Fruit fly (Drosophila melanogaster): ENCODE results near the gene CG18788.

Gene CG18788

DNA sequence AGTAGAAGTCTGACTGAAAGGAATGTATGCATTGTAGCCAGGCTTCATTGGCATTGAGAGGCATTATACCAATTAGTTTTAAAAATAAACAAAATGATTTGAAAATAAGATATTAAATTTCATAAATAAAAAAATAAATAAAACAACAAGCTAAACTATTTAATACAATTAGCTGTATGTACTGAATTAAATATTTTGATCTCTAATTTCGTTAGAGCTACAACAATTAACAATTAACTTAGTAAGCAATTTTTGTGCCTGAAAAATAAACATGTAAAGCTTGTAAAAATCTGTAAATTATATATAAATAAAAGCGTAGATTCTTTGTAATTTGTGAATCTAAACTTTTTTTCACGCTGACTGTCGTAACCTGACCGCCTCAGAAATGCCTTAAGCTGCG is 26.1 kb upstream of the CG18788 start, which contains the start of gene Rh5:
Gene Rh5 (plus strand): TSS at position 301 of the 400 bp plus-strand sequence.
- TF ChIP-seq ey (GFP tag; optimal IDR thresholded peaks at IDR 0.05): no peak
- TF ChIP-seq dsf (GFP tag; optimal IDR thresholded peaks at IDR 0.05; ENCODE audit: borderline replicate concordance): no peak
- TF ChIP-seq Dfd (GFP tag; optimal IDR thresholded peaks at IDR 0.05): no peak
- no peak for TF ChIP-seq tai (GFP tag; optimal IDR thresholded peaks at IDR 0.05)
- no peak for TF ChIP-seq psq (GFP tag; optimal IDR thresholded peaks at IDR 0.05)
- TF ChIP-seq pan (optimal IDR thresholded peaks at IDR 0.05): no peak
- TF ChIP-seq OdsH (GFP tag; optimal IDR thresholded peaks at IDR 0.05): no peak
- no peak for TF ChIP-seq fru (GFP tag; optimal IDR thresholded peaks at IDR 0.05)
- no peak for TF ChIP-seq CrebA (GFP tag; optimal IDR thresholded peaks at IDR 0.05; ENCODE audit: borderline replicate concordance)
- TF ChIP-seq jim (GFP tag; optimal IDR thresholded peaks at IDR 0.05): no peak
- TF ChIP-seq rgr (GFP tag; optimal IDR thresholded peaks at IDR 0.05): no peak
- no peak for TF ChIP-seq sv (GFP tag; optimal IDR thresholded peaks at IDR 0.05)

DNA sequence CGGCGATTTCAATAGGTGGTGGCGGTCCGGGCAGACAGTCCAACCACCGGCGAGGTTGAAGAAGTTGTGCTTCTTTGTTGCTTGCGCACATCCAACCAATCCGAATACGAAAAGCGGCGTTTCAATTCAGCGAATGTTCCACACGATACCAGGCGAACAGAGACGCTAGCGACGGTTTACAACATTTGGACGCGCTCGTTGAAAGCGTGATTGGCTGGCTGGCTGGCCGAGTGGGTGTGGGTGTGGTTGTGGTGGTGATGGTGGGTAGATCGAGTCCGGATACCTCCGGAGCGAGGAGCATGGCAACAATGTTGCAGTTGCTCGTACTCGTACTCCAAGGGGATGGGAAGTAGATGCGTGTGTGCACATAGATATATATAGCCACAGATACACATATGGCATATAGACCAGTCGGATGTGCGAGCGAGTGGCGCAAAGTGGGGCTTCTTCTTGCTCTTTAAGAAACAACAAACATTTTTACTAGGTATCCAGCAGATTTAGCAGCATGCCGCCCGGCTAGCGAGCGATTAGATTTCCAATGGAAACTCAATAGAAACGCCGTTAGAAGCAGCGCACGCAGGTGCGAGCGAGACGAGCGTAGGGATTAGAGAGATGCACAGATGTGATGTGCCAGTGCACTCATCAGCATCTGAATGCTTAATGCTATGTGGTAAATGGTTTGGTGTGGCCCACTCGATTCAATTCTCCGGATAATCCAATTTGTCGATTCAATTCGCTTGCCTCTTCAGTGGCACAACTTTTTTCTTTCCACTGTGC is 23.7 kb upstream of the CG18788 start:
- peak; percentile 12 for TF ChIP-seq psq (GFP tag; optimal IDR thresholded peaks at IDR 0.05)
- no peak for TF ChIP-seq usp (GFP tag; optimal IDR thresholded peaks at IDR 0.05)
- peak; percentile 17 for TF ChIP-seq fru (GFP tag; optimal IDR thresholded peaks at IDR 0.05)
- TF ChIP-seq dl (GFP tag; optimal IDR thresholded peaks at IDR 0.05; ENCODE audit: insufficient read depth in 1 of 2, partially characterized antibody in 2 of 2): peak; percentile 61 to 69
- peak; percentile 57 for TF ChIP-seq Hr83 (GFP tag; optimal IDR thresholded peaks at IDR 0.05; ENCODE audit: poor library complexity, severe bottlenecking)
- TF ChIP-seq rgr (GFP tag; optimal IDR thresholded peaks at IDR 0.05): no peak
- peak; percentile 39 for TF ChIP-seq br (GFP tag; optimal IDR thresholded peaks at IDR 0.05)
- peak; percentile 51 for TF ChIP-seq Jra (GFP tag; optimal IDR thresholded peaks at IDR 0.05)
- TF ChIP-seq HLH106 (tag; optimal IDR thresholded peaks at IDR 0.05): peak; percentile 13
- no peak for TF ChIP-seq ey (GFP tag; optimal IDR thresholded peaks at IDR 0.05)
- peak; percentile 4 for TF ChIP-seq Mio (GFP tag; optimal IDR thresholded peaks at IDR 0.05)
- TF ChIP-seq h (GFP tag; optimal IDR thresholded peaks at IDR 0.05): peak; percentile 70
- peak; percentile 45 for TF ChIP-seq Sp1 (GFP tag; optimal IDR thresholded peaks at IDR 0.05)
- peak; percentile 49 for TF ChIP-seq Hnf4 (GFP tag; optimal IDR thresholded peaks at IDR 0.05)
- peak in 1 of 2 experiments; percentile 22 for TF ChIP-seq foxo (GFP tag; optimal IDR thresholded peaks at IDR 0.05)
- TF ChIP-seq Rel (GFP tag; optimal IDR thresholded peaks at IDR 0.05): no peak
- peak; percentile 81 for TF ChIP-seq Rel (tag; optimal IDR thresholded peaks at IDR 0.05)
- TF ChIP-seq Dfd (GFP tag; optimal IDR thresholded peaks at IDR 0.05): no peak

DNA sequence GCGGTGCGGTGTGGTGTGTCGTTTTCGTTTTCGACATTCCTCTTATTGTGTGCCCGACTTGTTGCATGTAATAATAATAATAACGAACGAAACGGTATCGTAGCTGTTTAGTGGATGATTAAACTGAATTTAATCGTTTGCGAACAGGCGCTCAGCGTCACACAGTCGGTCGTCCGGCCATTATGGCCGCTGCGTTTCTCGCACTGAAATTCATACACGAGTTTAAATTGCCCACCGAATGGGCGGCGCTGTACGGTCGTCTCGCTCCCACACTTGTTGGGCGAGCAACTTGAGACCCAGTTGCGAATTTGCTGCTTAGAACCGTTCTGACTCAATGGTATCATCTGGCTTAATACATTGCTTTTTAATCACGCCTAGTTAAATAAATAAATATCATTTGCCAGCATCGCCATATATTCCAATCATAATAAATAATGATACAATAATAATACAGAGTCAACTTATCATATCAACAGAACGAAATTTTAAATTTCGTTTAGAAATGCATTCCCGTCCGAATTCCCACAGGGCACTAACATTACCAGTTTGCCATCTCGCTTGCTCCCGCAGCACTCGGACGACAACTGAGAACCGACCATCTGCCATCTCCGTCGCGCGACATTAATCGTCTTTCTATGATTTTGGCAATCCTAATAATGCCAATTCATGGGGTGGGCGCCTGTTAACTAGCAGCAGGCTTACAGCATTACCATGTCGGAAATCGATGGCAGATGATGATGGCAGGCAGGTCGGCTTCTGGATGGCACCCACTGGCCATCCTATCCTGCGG is 22.9 kb upstream of the CG18788 start:
- no peak for TF ChIP-seq CrebA (GFP tag; optimal IDR thresholded peaks at IDR 0.05; ENCODE audit: borderline replicate concordance)
- peak; percentile 91 for TF ChIP-seq OdsH (GFP tag; optimal IDR thresholded peaks at IDR 0.05)
- peak; percentile 92 for TF ChIP-seq h (GFP tag; optimal IDR thresholded peaks at IDR 0.05)
- TF ChIP-seq Mio (GFP tag; optimal IDR thresholded peaks at IDR 0.05): peak; percentile 32
- TF ChIP-seq lola (GFP tag; optimal IDR thresholded peaks at IDR 0.05): no peak
- TF ChIP-seq sage (GFP tag; optimal IDR thresholded peaks at IDR 0.05): peak; percentile 84
- TF ChIP-seq pan (optimal IDR thresholded peaks at IDR 0.05): no peak
- no peak for TF ChIP-seq jim (GFP tag; optimal IDR thresholded peaks at IDR 0.05)
- peak; percentile 2 for TF ChIP-seq Hr83 (GFP tag; optimal IDR thresholded peaks at IDR 0.05; ENCODE audit: poor library complexity, severe bottlenecking)
- TF ChIP-seq dmrt93B (GFP tag; optimal IDR thresholded peaks at IDR 0.05): peak; percentile 91
- TF ChIP-seq tai (GFP tag; optimal IDR thresholded peaks at IDR 0.05): no peak
- TF ChIP-seq Myc (optimal IDR thresholded peaks at IDR 0.05): no peak
- TF ChIP-seq psq (GFP tag; optimal IDR thresholded peaks at IDR 0.05): peak; percentile 76
- peak; percentile 56 for TF ChIP-seq CG32264 (GFP tag; optimal IDR thresholded peaks at IDR 0.05)
- TF ChIP-seq brk (GFP tag; optimal IDR thresholded peaks at IDR 0.05): no peak
- peak; percentile 46 to 78 for TF ChIP-seq dl (GFP tag; optimal IDR thresholded peaks at IDR 0.05; ENCODE audit: insufficient read depth in 1 of 2, partially characterized antibody in 2 of 2)
- TF ChIP-seq rgr (GFP tag; optimal IDR thresholded peaks at IDR 0.05): peak; percentile 86
- TF ChIP-seq Dfd (GFP tag; optimal IDR thresholded peaks at IDR 0.05): no peak
- TF ChIP-seq foxo (GFP tag; optimal IDR thresholded peaks at IDR 0.05): peak in 1 of 2 experiments; percentile 92
- TF ChIP-seq Hnf4 (GFP tag; optimal IDR thresholded peaks at IDR 0.05): peak; percentile 75
- TF ChIP-seq sv (GFP tag; optimal IDR thresholded peaks at IDR 0.05): peak; percentile 84
- no peak for TF ChIP-seq Dif (GFP tag; optimal IDR thresholded peaks at IDR 0.05; ENCODE audit: partially characterized antibody)
- no peak for TF ChIP-seq usp (GFP tag; optimal IDR thresholded peaks at IDR 0.05)
- peak; percentile 77 for TF ChIP-seq Jra (GFP tag; optimal IDR thresholded peaks at IDR 0.05)
- peak; percentile 95 for TF ChIP-seq CG9705 (GFP tag; optimal IDR thresholded peaks at IDR 0.05)
- TF ChIP-seq Vsx2 (GFP tag; optimal IDR thresholded peaks at IDR 0.05; ENCODE audit: partially characterized antibody): no peak
- no peak for TF ChIP-seq Rel (GFP tag; optimal IDR thresholded peaks at IDR 0.05)
- peak; percentile 69 for TF ChIP-seq Rel (tag; optimal IDR thresholded peaks at IDR 0.05)
- peak; percentile 91 for TF ChIP-seq woc (GFP tag; optimal IDR thresholded peaks at IDR 0.05)
- no peak for TF ChIP-seq GATAd (GFP tag; optimal IDR thresholded peaks at IDR 0.05)
- no peak for TF ChIP-seq N (GFP tag; optimal IDR thresholded peaks at IDR 0.05)
- TF ChIP-seq dsf (GFP tag; optimal IDR thresholded peaks at IDR 0.05; ENCODE audit: borderline replicate concordance): peak; percentile 4
- no peak for TF ChIP-seq Hr78 (GFP tag; optimal IDR thresholded peaks at IDR 0.05)
- TF ChIP-seq ey (GFP tag; optimal IDR thresholded peaks at IDR 0.05): peak; percentile 92
- TF ChIP-seq fru (GFP tag; optimal IDR thresholded peaks at IDR 0.05): peak; percentile 91
- TF ChIP-seq br (GFP tag; optimal IDR thresholded peaks at IDR 0.05): peak; percentile 92
- peak; percentile 96 for TF ChIP-seq Sp1 (GFP tag; optimal IDR thresholded peaks at IDR 0.05)
- peak; percentile 97 for TF ChIP-seq HLH106 (tag; optimal IDR thresholded peaks at IDR 0.05)

All from whole organism, wandering third instar larva.